Fruit fly (Drosophila melanogaster) whole organism, embryonic: ENCODE data around the gene CG14740.
A peak's percentile ranks its signal among the peaks of the same experiment; 100 is the strongest.

Experiments used
- Asciz ChIP-seq: fragments of 200-800 bp; sonication (Bioruptor generic); optimal IDR thresholded peaks from 2 replicates; lab custom pipeline; 2017; ENCODE audit warnings: missing biosample characterization, mild to moderate bottlenecking, missing genetic modification characterization, missing genetic modification reagents
- Atf-2 ChIP-seq: fragments of 200-800 bp; sonication (Bioruptor generic); optimal IDR thresholded peaks from 2 replicates; lab custom pipeline; 2016; ENCODE audit warnings: missing biosample characterization, missing genetic modification characterization
- Bteb2 ChIP-seq: fragments of 200-800 bp; sonication (Bioruptor generic); optimal IDR thresholded peaks from 2 replicates; lab custom pipeline; 2016; ENCODE audit warnings: missing biosample characterization, missing genetic modification characterization
- CG10366 ChIP-seq: fragments of 200-800 bp; sonication (Bioruptor generic); IDR thresholded peaks from 2 replicates; pipeline ENCODE4 v1.3.6; 2022; ENCODE audit warnings: missing biosample characterization, missing genetic modification characterization
- CG10431 ChIP-seq: fragments of 200-800 bp; sonication (Bioruptor generic); optimal IDR thresholded peaks from 3 replicates; lab custom pipeline; 2018; ENCODE audit warnings: missing biosample characterization, mild to moderate bottlenecking, missing genetic modification characterization
- CG11695 ChIP-seq: fragments of 200-800 bp; sonication (Bioruptor generic); IDR thresholded peaks from 3 replicates; pipeline ENCODE4 v1.3.6; 2022; ENCODE audit warnings: missing biosample characterization, missing genetic modification characterization
- CG12659 ChIP-seq: fragments of 200-800 bp; sonication (Bioruptor generic); optimal IDR thresholded peaks from 3 replicates; lab custom pipeline; 2017; ENCODE audit warnings: mild to moderate bottlenecking, missing biosample characterization, missing genetic modification reagents, missing genetic modification characterization
- CG12744 ChIP-seq: fragments of 200-800 bp; sonication (Bioruptor generic); optimal IDR thresholded peaks from 2 replicates; lab custom pipeline; 2016; ENCODE audit warnings: missing biosample characterization, missing genetic modification characterization
- CG13624 ChIP-seq: fragments of 200-800 bp; sonication (Bioruptor generic); optimal IDR thresholded peaks from 2 replicates; lab custom pipeline; 2016; ENCODE audit warnings: missing biosample characterization, missing genetic modification characterization
- CG15601 ChIP-seq: fragments of 200-800 bp; sonication (Bioruptor generic); optimal IDR thresholded peaks from 3 replicates; lab custom pipeline; 2019; ENCODE audit warnings: missing biosample characterization, mild to moderate bottlenecking, missing genetic modification characterization, moderate library complexity
- CG17359 ChIP-seq: fragments of 200-800 bp; sonication (Bioruptor generic); optimal IDR thresholded peaks from 3 replicates; lab custom pipeline; 2018; ENCODE audit warnings: missing biosample characterization, mild to moderate bottlenecking, missing genetic modification characterization, moderate library complexity
- CG18011 ChIP-seq: fragments of 200-800 bp; sonication (Bioruptor generic); optimal IDR thresholded peaks from 2 replicates; lab custom pipeline; 2017; ENCODE audit warnings: missing biosample characterization, missing genetic modification characterization, mild to moderate bottlenecking, moderate library complexity, missing genotype
- CG18599 ChIP-seq: fragments of 200-800 bp; sonication (Bioruptor generic); optimal IDR thresholded peaks from 3 replicates; lab custom pipeline; 2017; ENCODE audit warnings: missing biosample characterization, missing genetic modification characterization, mild to moderate bottlenecking, moderate library complexity, missing genetic modification reagents
- CG2129 ChIP-seq: fragments of 200-800 bp; sonication (Bioruptor generic); IDR thresholded peaks from 2 replicates; pipeline ENCODE4 v1.3.6; 2022; ENCODE audit warnings: missing biosample characterization, missing genetic modification characterization; ENCODE audit not compliant: partially characterized antibody
- CG3281 ChIP-seq: fragments of 200-800 bp; sonication (Bioruptor generic); optimal IDR thresholded peaks from 3 replicates; lab custom pipeline; 2017; ENCODE audit warnings: missing biosample characterization, mild to moderate bottlenecking, missing genetic modification characterization
- CG4282 ChIP-seq: fragments of 200-800 bp; sonication (Bioruptor generic); optimal IDR thresholded peaks from 2 replicates; lab custom pipeline; 2016; ENCODE audit warnings: missing biosample characterization, missing genetic modification characterization
- CG6683 ChIP-seq: fragments of 200-800 bp; sonication (Bioruptor generic); optimal IDR thresholded peaks from 2 replicates; lab custom pipeline; 2017; ENCODE audit warnings: missing biosample characterization, mild to moderate bottlenecking, missing genetic modification characterization, missing genetic modification reagents
- CG6854 ChIP-seq: fragments of 200-800 bp; sonication (Bioruptor generic); optimal IDR thresholded peaks from 3 replicates; lab custom pipeline; 2017; ENCODE audit warnings: missing biosample characterization, mild to moderate bottlenecking, missing genetic modification characterization
- CG7839 ChIP-seq: fragments of 200-800 bp; sonication (Bioruptor generic); optimal IDR thresholded peaks from 3 replicates; lab custom pipeline; 2018; ENCODE audit warnings: missing biosample characterization, mild to moderate bottlenecking, missing genetic modification characterization, moderate library complexity
- CoRest ChIP-seq: fragments of 200-800 bp; sonication (Bioruptor generic); optimal IDR thresholded peaks from 3 replicates; lab custom pipeline; 2018; ENCODE audit warnings: missing biosample characterization, mild to moderate bottlenecking, missing genetic modification characterization, moderate library complexity
- Dbx ChIP-seq: fragments of 200-800 bp; sonication (Bioruptor generic); IDR thresholded peaks from 3 replicates; pipeline ENCODE4 v1.3.6; 2022; ENCODE audit warnings: missing biosample characterization, missing genetic modification characterization
- Eip74EF ChIP-seq, 2 experiments: fragments of 200-800 bp in 1 of 2; fragments of >200 bp in 1 of 2; sonication (Bioruptor generic) in 1 of 2; optimal IDR thresholded peaks; 2 replicates each; lab custom pipeline; 2017 to 2019; ENCODE audit warnings: missing biosample characterization in 2 of 2, missing genetic modification characterization in 2 of 2, mild to moderate bottlenecking in 1 of 2, moderate library complexity in 1 of 2
- Hr51 ChIP-seq, 2 experiments: fragments of 200-800 bp; sonication (Bioruptor generic); optimal IDR thresholded peaks; 2 replicates in 1 of 2; 3 replicates in 1 of 2; lab custom pipeline; 2016 to 2018; ENCODE audit warnings: missing biosample characterization in 2 of 2, missing genetic modification characterization in 2 of 2, mild to moderate bottlenecking in 1 of 2, moderate library complexity in 1 of 2
- Med ChIP-seq: fragments of 200-800 bp; sonication (Bioruptor generic); peaks from one replicate; lab custom pipeline; 2016; ENCODE audit warnings: missing biosample characterization, missing genetic modification characterization, mild to moderate bottlenecking, inconsistent platforms, moderate library complexity
- Nf-YC ChIP-seq: fragments of 200-800 bp; optimal IDR thresholded peaks from 3 replicates; lab custom pipeline; 2019; ENCODE audit warnings: missing biosample characterization, mild to moderate bottlenecking, missing genetic modification characterization, moderate library complexity
- Oli ChIP-seq: fragments of 200-800 bp; sonication (Bioruptor generic); optimal IDR thresholded peaks from 2 replicates; lab custom pipeline; 2018; ENCODE audit warnings: missing biosample characterization, mild to moderate bottlenecking, missing genetic modification characterization, moderate library complexity
- PHDP ChIP-seq: fragments of 200-800 bp; sonication (Bioruptor generic); optimal IDR thresholded peaks from 3 replicates; lab custom pipeline; 2018; ENCODE audit warnings: missing biosample characterization, mild to moderate bottlenecking, missing genetic modification characterization, moderate library complexity
- Ptx1 ChIP-seq: fragments of 200-800 bp; sonication (Bioruptor generic); IDR thresholded peaks from 2 replicates; pipeline ENCODE4 v1.3.6; 2022; ENCODE audit warnings: missing biosample characterization, missing genetic modification characterization
- Sox102F ChIP-seq: fragments of 200-800 bp; sonication (Bioruptor generic); optimal IDR thresholded peaks from 2 replicates; lab custom pipeline; 2018; ENCODE audit warnings: missing biosample characterization, mild to moderate bottlenecking, missing genetic modification characterization, moderate library complexity
- Tbp ChIP-seq: fragments of >200 bp; optimal IDR thresholded peaks from 2 replicates; lab custom pipeline; 2018; ENCODE audit warnings: missing biosample characterization, missing genetic modification characterization
- Usf ChIP-seq: fragments of 200-800 bp; sonication (Bioruptor generic); optimal IDR thresholded peaks from 2 replicates; lab custom pipeline; 2017; ENCODE audit warnings: missing genotype, missing biosample characterization, missing genetic modification characterization
- Xrp1 ChIP-seq: fragments of 200-800 bp; sonication (Bioruptor generic); IDR thresholded peaks from 2 replicates; pipeline ENCODE4 v1.3.6; 2022; ENCODE audit warnings: missing biosample characterization, missing genetic modification characterization
- az2 ChIP-seq: fragments of 200-800 bp; sonication (Bioruptor generic); optimal IDR thresholded peaks from 3 replicates; lab custom pipeline; 2016; ENCODE audit warnings: missing biosample characterization, missing genetic modification characterization
- bab2 ChIP-seq: fragments of 200-800 bp; sonication (Bioruptor generic); optimal IDR thresholded peaks from 2 replicates; lab custom pipeline; 2016; ENCODE audit warnings: missing biosample characterization, missing genetic modification characterization
- btn ChIP-seq: fragments of 200-800 bp; sonication (Bioruptor generic); optimal IDR thresholded peaks from 2 replicates; lab custom pipeline; 2016; ENCODE audit warnings: missing biosample characterization, missing genetic modification characterization
- caup ChIP-seq: fragments of 200-800 bp; sonication (Bioruptor generic); optimal IDR thresholded peaks from 3 replicates; lab custom pipeline; 2017; ENCODE audit warnings: missing biosample characterization, mild to moderate bottlenecking, missing genetic modification characterization, moderate library complexity; ENCODE audit not compliant: severe bottlenecking
- chm ChIP-seq: fragments of 200-800 bp; sonication (Bioruptor generic); IDR thresholded peaks from 2 replicates; pipeline ENCODE4 v1.3.6; 2022; ENCODE audit warnings: missing biosample characterization, missing genetic modification characterization
- dpn ChIP-seq, 2 experiments: fragments of 200-800 bp; sonication (Bioruptor generic); optimal IDR thresholded peaks; 3 replicates each; lab custom pipeline; 2016; ENCODE audit warnings: missing biosample characterization in 2 of 2, missing genetic modification characterization in 2 of 2
- ftz-f1 ChIP-seq: fragments of 200-800 bp; sonication (Bioruptor generic); optimal IDR thresholded peaks from 2 replicates; lab custom pipeline; 2016; ENCODE audit warnings: missing biosample characterization, missing genetic modification characterization
- kni ChIP-seq: fragments of 200-800 bp; sonication (Bioruptor generic); optimal IDR thresholded peaks from 3 replicates; lab custom pipeline; 2017; ENCODE audit warnings: mild to moderate bottlenecking, missing biosample characterization, missing genetic modification reagents, missing genetic modification characterization
- lbe ChIP-seq: fragments of 200-800 bp; sonication (Bioruptor generic); optimal IDR thresholded peaks from 2 replicates; lab custom pipeline; 2016; ENCODE audit warnings: missing biosample characterization, mild to moderate bottlenecking, missing genetic modification characterization
- mam ChIP-seq: fragments of 200-800 bp; sonication (Bioruptor generic); optimal IDR thresholded peaks from 3 replicates; lab custom pipeline; 2016; ENCODE audit warnings: missing biosample characterization, missing genetic modification characterization
- mirr ChIP-seq: fragments of 200-800 bp; sonication (Bioruptor generic); optimal IDR thresholded peaks from 3 replicates; lab custom pipeline; 2018; ENCODE audit warnings: missing biosample characterization, mild to moderate bottlenecking, missing genetic modification characterization
- nerfin-2 ChIP-seq: fragments of 200-800 bp; sonication (Bioruptor generic); IDR thresholded peaks from 2 replicates; pipeline ENCODE4 v1.3.6; 2022; ENCODE audit warnings: missing biosample characterization, missing genetic modification characterization; ENCODE audit not compliant: partially characterized antibody
- odd ChIP-seq: fragments of 200-800 bp; sonication (Bioruptor generic); optimal IDR thresholded peaks from 2 replicates; lab custom pipeline; 2017; ENCODE audit warnings: missing biosample characterization, mild to moderate bottlenecking, missing genetic modification characterization
- pho ChIP-seq: fragments of 200-800 bp; sonication (Bioruptor generic); optimal IDR thresholded peaks from 2 replicates; lab custom pipeline; 2016; ENCODE audit warnings: missing biosample characterization, missing genetic modification characterization
- scrt ChIP-seq: fragments of 200-800 bp; sonication (Bioruptor generic); optimal IDR thresholded peaks from 2 replicates; lab custom pipeline; 2018; ENCODE audit warnings: missing biosample characterization, mild to moderate bottlenecking, missing genetic modification characterization, moderate library complexity
- tio ChIP-seq: fragments of 200-800 bp; sonication (Bioruptor generic); optimal IDR thresholded peaks from 2 replicates; lab custom pipeline; 2017; ENCODE audit warnings: missing biosample characterization, missing genetic modification characterization, inconsistent platforms
- unpg ChIP-seq: fragments of 200-800 bp; sonication (Bioruptor generic); optimal IDR thresholded peaks from 3 replicates; lab custom pipeline; 2018; ENCODE audit warnings: missing biosample characterization, mild to moderate bottlenecking, missing genetic modification characterization, moderate library complexity

CG14740 gene

dm6 chr3R:12083537-12083936 lies 20.8 kb upstream of the CG14740 start (continued):
- TF ChIP-seq pho (GFP tag; lab: Kevin White, UChicago) (no peak), Atf-2 (GFP tag; lab: Kevin White, UChicago) (no peak), CG12659 (GFP tag; lab: Kevin White, UChicago) (peak; percentile 13), CG6683 (GFP tag; lab: Kevin White, UChicago) (no peak), CG10366 (GFP tag; lab: Robert Waterston, UW) (peak; percentile 28; the same call in 1 of the 2 replicates), Sox102F (peak; percentile 29), CG7839 (peak; percentile 56), mirr (GFP tag; lab: Kevin White, UChicago) (no peak), Dbx (GFP tag; lab: Robert Waterston, UW) (no peak), CG15601 (no peak), lbe (GFP tag; lab: Kevin White, UChicago) (no peak), Tbp (GFP tag; lab: Kevin White, UChicago) (no peak), Xrp1 (GFP tag; lab: Robert Waterston, UW) (no peak), btn (GFP tag; lab: Kevin White, UChicago) (no peak), nerfin-2 (no peak), PHDP (peak; percentile 1), bab2 (GFP tag; lab: Kevin White, UChicago) (peak; percentile 3), Usf (no peak), Oli (tag; lab: Kevin White, UChicago) (peak; percentile 35), Med (GFP tag; lab: Kevin White, UChicago) (peak; percentile 84), CG13624 (GFP tag; lab: Kevin White, UChicago) (peak; percentile 17), Ptx1 (peak; percentile 40), CG3281 (peak; percentile 33), tio (GFP tag; lab: Kevin White, UChicago) (no peak), CG18011 (GFP tag; lab: Kevin White, UChicago) (no peak), Asciz (GFP tag; lab: Kevin White, UChicago) (no peak), CG12744 (GFP tag; lab: Kevin White, UChicago) (no peak), Hr51 (GFP tag; optimal IDR thresholded peaks at IDR 0.05; lab: Kevin White, UChicago) (peak in 1 of 2 experiments; percentile 51), caup (GFP tag; lab: Kevin White, UChicago) (no peak), CG11695 (GFP tag; lab: Robert Waterston, UW) (0 out of 3 replicates have a peak, but pooled peaks have one; percentile 28), CG6854 (GFP tag; lab: Kevin White, UChicago) (no peak), unpg (GFP tag; lab: Kevin White, UChicago) (peak; percentile 10)

- no peak for TF ChIP-seq ftz-f1
- TF ChIP-seq Nf-YC (tag; lab: Kevin White, UChicago) = no peak
- TF ChIP-seq CG18599 = peak; percentile 22
- TF ChIP-seq CG10431 (GFP tag; lab: Kevin White, UChicago) = no peak
- no peak for TF ChIP-seq kni (GFP tag; lab: Kevin White, UChicago)
- TF ChIP-seq dpn (GFP tag; optimal IDR thresholded peaks at IDR 0.05; lab: Kevin White, UChicago) = no peak
- TF ChIP-seq CG15601 = no peak
- TF ChIP-seq chm (GFP tag; lab: Robert Waterston, UW) = no peak
- no peak for TF ChIP-seq CG2129 (GFP tag; lab: Robert Waterston, UW)
- no peak for TF ChIP-seq CG4282 (GFP tag; lab: Kevin White, UChicago)
- TF ChIP-seq Sox102F = peak; percentile 20
- no peak for TF ChIP-seq az2 (GFP tag; lab: Kevin White, UChicago)
- TF ChIP-seq CG6854 (GFP tag; lab: Kevin White, UChicago) = no peak
- peak; percentile 2 for TF ChIP-seq CG3281
- no peak for TF ChIP-seq Bteb2 (GFP tag; lab: Kevin White, UChicago)
- TF ChIP-seq CG17359 (tag; lab: Kevin White, UChicago) = peak; percentile 1
- TF ChIP-seq odd = no peak
- no peak for TF ChIP-seq mam (GFP tag; lab: Kevin White, UChicago)
- peak; percentile 18 for TF ChIP-seq CoRest
- TF ChIP-seq Eip74EF (GFP tag; optimal IDR thresholded peaks at IDR 0.05; lab: Kevin White, UChicago) = no peak
- no peak for TF ChIP-seq scrt (GFP tag; lab: Kevin White, UChicago)
These were observed 17.7 kb upstream of the CG14740 start for dm6 chr3R:12080370-12080968.
